Worm (Caenorhabditis elegans) whole organism, midembryonic: ENCODE measurements around the gene F09E5.14.

Experiments
- cog-1 ChIP-seq: sonication (generic microtip); optimal IDR thresholded peaks from 2 replicates; lab custom pipeline; 2016; ENCODE audit warnings: missing genetic modification characterization, missing compliant biosample characterization
- flt-1 ChIP-seq: fragments of 200-800 bp; sonication (Bioruptor generic); IDR thresholded peaks from 2 replicates; pipeline ENCODE4 v1.3.6; 2022; ENCODE audit warnings: missing genetic modification characterization, missing compliant biosample characterization

DNA sequence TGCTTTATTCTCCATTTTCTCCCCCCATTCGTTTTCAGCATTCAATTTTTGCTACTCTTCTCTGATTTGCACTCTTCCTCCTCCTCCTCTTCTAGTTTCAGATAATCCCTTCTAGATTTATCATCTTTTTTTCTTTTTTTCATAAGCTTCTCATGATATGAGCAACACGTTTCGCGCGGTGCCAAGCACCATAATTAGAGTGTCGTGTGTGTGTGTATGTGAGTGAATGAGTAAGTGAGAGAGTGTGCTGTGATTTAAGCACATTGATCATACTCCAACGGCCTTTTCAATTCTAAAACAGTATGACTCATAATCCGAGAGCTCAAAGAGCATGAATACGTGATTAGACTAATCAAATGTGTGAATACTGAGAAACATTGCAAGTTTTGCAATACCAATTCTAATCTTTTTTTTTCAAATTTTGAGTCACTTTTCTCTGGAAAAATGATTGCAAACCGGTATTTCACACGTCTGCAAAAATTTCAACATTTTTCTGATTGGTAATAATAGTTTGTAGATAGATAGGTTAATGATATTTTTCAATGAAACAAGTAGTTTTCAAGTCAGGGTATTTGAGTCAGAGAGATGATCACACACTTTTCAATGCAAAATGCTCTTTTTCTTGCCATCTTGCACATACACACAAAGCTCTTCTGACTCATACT, 9.2 kb downstream of the F09E5.14 start:
- TF ChIP-seq cog-1 (tag; lab: Kevin White, UChicago) (no peak), flt-1 (GFP tag; lab: Robert Waterston, UW) (no peak)
